Fruit fly (Drosophila melanogaster) whole organism, embryonic: ENCODE measurements around the gene Or22b.

ENCODE experiments used
- C15 ChIP-seq: fragments of 200-800 bp; sonication (Bioruptor generic); IDR thresholded peaks from 3 replicates; pipeline ENCODE4 v1.3.6; 2022; ENCODE audit warnings: missing biosample characterization, missing genetic modification characterization
- CG10462 ChIP-seq: fragments of 200-800 bp; sonication (Bioruptor generic); optimal IDR thresholded peaks from 2 replicates; lab custom pipeline; 2016; ENCODE audit warnings: missing biosample characterization, missing genetic modification characterization
- CG11456 ChIP-seq: fragments of 200-800 bp; sonication (Bioruptor generic); IDR thresholded peaks from 3 replicates; pipeline ENCODE4 v1.3.6; 2022; ENCODE audit warnings: missing biosample characterization, missing genetic modification characterization
- CG12299 ChIP-seq: fragments of 200-800 bp; sonication (Bioruptor generic); optimal IDR thresholded peaks from 2 replicates; lab custom pipeline; 2018; ENCODE audit warnings: missing biosample characterization, mild to moderate bottlenecking, missing genetic modification characterization
- CG13624 ChIP-seq: fragments of 200-800 bp; sonication (Bioruptor generic); optimal IDR thresholded peaks from 2 replicates; lab custom pipeline; 2016; ENCODE audit warnings: missing biosample characterization, missing genetic modification characterization
- CG14860 ChIP-seq: fragments of 200-800 bp; sonication (Bioruptor generic); IDR thresholded peaks from 3 replicates; pipeline ENCODE4 v1.3.6; 2022; ENCODE audit warnings: missing biosample characterization, missing genetic modification characterization; ENCODE audit not compliant: partially characterized antibody
- CG15514 ChIP-seq: fragments of 200-800 bp; sonication (Bioruptor generic); optimal IDR thresholded peaks from 3 replicates; lab custom pipeline; 2017; ENCODE audit warnings: missing biosample characterization, missing genetic modification characterization, mild to moderate bottlenecking, moderate library complexity, missing genetic modification reagents
- CG16863 ChIP-seq: fragments of 200-800 bp; sonication (Bioruptor generic); optimal IDR thresholded peaks from 3 replicates; lab custom pipeline; 2016; ENCODE audit warnings: missing biosample characterization, missing genetic modification characterization
- CG17802 ChIP-seq: fragments of 200-800 bp; sonication (Bioruptor generic); optimal IDR thresholded peaks from 2 replicates; lab custom pipeline; 2018; ENCODE audit warnings: missing biosample characterization, mild to moderate bottlenecking, missing genetic modification characterization, moderate library complexity
- CG32767 ChIP-seq: fragments of 200-800 bp; sonication (Bioruptor generic); IDR thresholded peaks from 2 replicates; pipeline ENCODE4 v1.3.6; 2022; ENCODE audit warnings: missing biosample characterization, missing genetic modification characterization
- CG3281 ChIP-seq: fragments of 200-800 bp; sonication (Bioruptor generic); optimal IDR thresholded peaks from 3 replicates; lab custom pipeline; 2017; ENCODE audit warnings: missing biosample characterization, mild to moderate bottlenecking, missing genetic modification characterization
- CG3407 ChIP-seq: fragments of 200-800 bp; sonication (Bioruptor generic); optimal IDR thresholded peaks from 2 replicates; lab custom pipeline; 2018; ENCODE audit warnings: missing biosample characterization, mild to moderate bottlenecking, missing genetic modification characterization
- CG3726 ChIP-seq: fragments of 200-800 bp; sonication (Bioruptor generic); IDR thresholded peaks from 3 replicates; pipeline ENCODE4, ENCODE4 v1.3.6; 2022; ENCODE audit warnings: missing biosample characterization, missing genetic modification characterization
- CG42726 ChIP-seq: fragments of 200-800 bp; sonication (Bioruptor generic); IDR thresholded peaks from 2 replicates; pipeline ENCODE4 v1.3.6; 2022; ENCODE audit warnings: missing biosample characterization, missing genetic modification characterization; ENCODE audit not compliant: partially characterized antibody
- CG6813 ChIP-seq: fragments of 200-800 bp; sonication (Bioruptor generic); optimal IDR thresholded peaks from 2 replicates; lab custom pipeline; 2017; ENCODE audit warnings: missing biosample characterization, missing genetic modification characterization, mild to moderate bottlenecking, moderate library complexity, missing genetic modification reagents
- CG6854 ChIP-seq: fragments of 200-800 bp; sonication (Bioruptor generic); optimal IDR thresholded peaks from 3 replicates; lab custom pipeline; 2017; ENCODE audit warnings: missing biosample characterization, mild to moderate bottlenecking, missing genetic modification characterization
- CG7745 ChIP-seq: fragments of 200-800 bp; sonication (Bioruptor generic); optimal IDR thresholded peaks from 2 replicates; lab custom pipeline; 2018; ENCODE audit warnings: missing biosample characterization, mild to moderate bottlenecking, missing genetic modification characterization, moderate library complexity
- CG7987 ChIP-seq: fragments of 200-800 bp; sonication (Bioruptor generic); optimal IDR thresholded peaks from 2 replicates; lab custom pipeline; 2018; ENCODE audit warnings: missing biosample characterization, mild to moderate bottlenecking, missing genetic modification characterization, moderate library complexity
- CG8089 ChIP-seq: fragments of 200-800 bp; sonication (Bioruptor generic); optimal IDR thresholded peaks from 3 replicates; lab custom pipeline; 2016; ENCODE audit warnings: missing biosample characterization, missing genetic modification characterization
- CG8359 ChIP-seq: fragments of 200-800 bp; sonication (Bioruptor generic); optimal IDR thresholded peaks from 2 replicates; lab custom pipeline; 2017; ENCODE audit warnings: missing biosample characterization, mild to moderate bottlenecking, missing genetic modification characterization, borderline replicate concordance
- CG8765 ChIP-seq: fragments of 200-800 bp; sonication (Bioruptor generic); IDR thresholded peaks from 2 replicates; pipeline ENCODE4 v1.3.6; 2022; ENCODE audit warnings: missing biosample characterization, missing genetic modification characterization
- CG9817 ChIP-seq: fragments of 200-800 bp; sonication (Bioruptor generic); optimal IDR thresholded peaks from 2 replicates; lab custom pipeline; 2018; ENCODE audit warnings: missing biosample characterization, mild to moderate bottlenecking, missing genetic modification characterization, moderate library complexity
- Dek ChIP-seq: fragments of 200-800 bp; sonication (Bioruptor generic); optimal IDR thresholded peaks from 3 replicates; lab custom pipeline; 2019; ENCODE audit warnings: missing biosample characterization, mild to moderate bottlenecking, missing genetic modification characterization, moderate library complexity
- Dip3 ChIP-seq: fragments of 200-800 bp; sonication (Bioruptor generic); optimal IDR thresholded peaks from 3 replicates; lab custom pipeline; 2016; ENCODE audit warnings: missing biosample characterization, missing genetic modification characterization
- GATAe ChIP-seq: fragments of 200-800 bp; sonication (Bioruptor generic); conservative IDR thresholded peaks from 2 replicates; pipeline ENCODE4 v1.3.6; 2022; ENCODE audit warnings: missing biosample characterization, missing genetic modification characterization
- HLH4C ChIP-seq: fragments of 200-800 bp; sonication (Bioruptor generic); IDR thresholded peaks from 3 replicates; pipeline ENCODE4 v1.3.6; 2022; ENCODE audit warnings: missing biosample characterization, missing genetic modification characterization; ENCODE audit not compliant: partially characterized antibody
- HmgZ ChIP-seq: fragments of 200-800 bp; sonication (Bioruptor generic); optimal IDR thresholded peaks from 2 replicates; lab custom pipeline; 2018; ENCODE audit warnings: missing biosample characterization, mild to moderate bottlenecking, missing genetic modification characterization
- Hr3 ChIP-seq: fragments of 200-800 bp; sonication (Bioruptor generic); optimal IDR thresholded peaks from 3 replicates; lab custom pipeline; 2016; ENCODE audit warnings: missing biosample characterization, missing genetic modification characterization
- Kr ChIP-seq: fragments of 200-800 bp; sonication (Bioruptor generic); optimal IDR thresholded peaks from 2 replicates; lab custom pipeline; 2017; ENCODE audit warnings: missing biosample characterization, mild to moderate bottlenecking, missing genetic modification characterization
- NK7.1 ChIP-seq: fragments of 200-800 bp; sonication (Bioruptor generic); optimal IDR thresholded peaks from 3 replicates; lab custom pipeline; 2016; ENCODE audit warnings: missing biosample characterization, missing genetic modification characterization
- Neu2 ChIP-seq: fragments of 200-800 bp; sonication (Bioruptor generic); optimal IDR thresholded peaks from 3 replicates; lab custom pipeline; 2016; ENCODE audit warnings: missing biosample characterization, missing genetic modification characterization, borderline replicate concordance
- Nf-YA ChIP-seq: fragments of 200-800 bp; sonication (Bioruptor generic); IDR thresholded peaks from 2 replicates; pipeline ENCODE4 v1.3.6; 2022; ENCODE audit warnings: missing biosample characterization, missing genetic modification characterization
- Side ChIP-seq: fragments of 200-800 bp; sonication (Bioruptor generic); optimal IDR thresholded peaks from 2 replicates; lab custom pipeline; 2016; ENCODE audit warnings: missing biosample characterization, missing genetic modification characterization
- abd-A ChIP-seq: fragments of 200-800 bp; sonication (Bioruptor generic); optimal IDR thresholded peaks from 3 replicates; lab custom pipeline; 2019; ENCODE audit warnings: missing biosample characterization, mild to moderate bottlenecking, missing genetic modification characterization, moderate library complexity
- ara ChIP-seq: fragments of 200-800 bp; sonication (Bioruptor generic); IDR thresholded peaks from 2 replicates; pipeline ENCODE4 v1.3.6; 2022; ENCODE audit warnings: missing biosample characterization, missing genetic modification characterization
- bsh ChIP-seq, 2 experiments: fragments of 200-800 bp; sonication (Bioruptor generic); optimal IDR thresholded peaks; 2 replicates each; lab custom pipeline; 2017 to 2018; ENCODE audit warnings: mild to moderate bottlenecking in 2 of 2, missing biosample characterization in 2 of 2, missing genetic modification characterization in 2 of 2, moderate library complexity in 1 of 2
- dimm ChIP-seq: fragments of 200-800 bp; sonication (Bioruptor generic); IDR thresholded peaks from 2 replicates; pipeline ENCODE4 v1.3.6; 2022; ENCODE audit warnings: missing biosample characterization, missing genetic modification characterization
- dpn ChIP-seq, 2 experiments: fragments of 200-800 bp; sonication (Bioruptor generic); optimal IDR thresholded peaks; 3 replicates each; lab custom pipeline; 2016; ENCODE audit warnings: missing biosample characterization in 2 of 2, missing genetic modification characterization in 2 of 2
- ftz-f1 ChIP-seq: fragments of 200-800 bp; sonication (Bioruptor generic); optimal IDR thresholded peaks from 2 replicates; lab custom pipeline; 2016; ENCODE audit warnings: missing biosample characterization, missing genetic modification characterization
- gce ChIP-seq: fragments of 200-800 bp; sonication (Bioruptor generic); IDR thresholded peaks from 3 replicates; pipeline ENCODE4 v1.3.6; 2022; ENCODE audit warnings: missing biosample characterization, missing genetic modification characterization
- mirr ChIP-seq: fragments of 200-800 bp; sonication (Bioruptor generic); optimal IDR thresholded peaks from 3 replicates; lab custom pipeline; 2018; ENCODE audit warnings: missing biosample characterization, mild to moderate bottlenecking, missing genetic modification characterization
- mld ChIP-seq: fragments of 200-800 bp; sonication (Bioruptor generic); IDR thresholded peaks from 3 replicates; pipeline ENCODE4 v1.3.6; 2022; ENCODE audit warnings: missing biosample characterization, missing genetic modification characterization; ENCODE audit not compliant: partially characterized antibody
- psq ChIP-seq: fragments of 200-800 bp; sonication (Bioruptor generic); optimal IDR thresholded peaks from 2 replicates; lab custom pipeline; 2017; ENCODE audit warnings: missing biosample characterization, missing genetic modification characterization
- repo ChIP-seq: fragments of 200-800 bp; sonication (Bioruptor generic); optimal IDR thresholded peaks from 2 replicates; lab custom pipeline; 2016; ENCODE audit warnings: missing biosample characterization, missing genetic modification characterization
- so ChIP-seq: fragments of 200-800 bp; sonication (Bioruptor generic); IDR thresholded peaks from 3 replicates; pipeline ENCODE4 v1.3.6; 2022; ENCODE audit warnings: missing biosample characterization, missing genetic modification characterization
- stwl ChIP-seq: fragments of 200-800 bp; sonication (Bioruptor generic); optimal IDR thresholded peaks from 3 replicates; lab custom pipeline; 2018; ENCODE audit warnings: missing biosample characterization, mild to moderate bottlenecking, missing genetic modification characterization, moderate library complexity
- twi ChIP-seq: fragments of 200-800 bp; optimal IDR thresholded peaks from 2 replicates; lab custom pipeline; 2019; ENCODE audit warnings: missing biosample characterization, mild to moderate bottlenecking, missing genetic modification characterization, moderate library complexity
- unpg ChIP-seq: fragments of 200-800 bp; sonication (Bioruptor generic); optimal IDR thresholded peaks from 3 replicates; lab custom pipeline; 2018; ENCODE audit warnings: missing biosample characterization, mild to moderate bottlenecking, missing genetic modification characterization, moderate library complexity
- z ChIP-seq: fragments of 200-800 bp; sonication (Bioruptor generic); IDR thresholded peaks from 3 replicates; pipeline ENCODE4 v1.3.6; 2022; ENCODE audit warnings: missing biosample characterization, missing genetic modification characterization

Or22b gene

dm6 chr2L:1485975-1486665 is 36.4 kb upstream of the Or22b start (continued):
- TF ChIP-seq Dip3 (GFP tag; lab: Kevin White, UChicago): no peak
- TF ChIP-seq psq: no peak
- TF ChIP-seq Dek (tag; lab: Kevin White, UChicago): no peak
- TF ChIP-seq Neu2: no peak
- TF ChIP-seq bsh (GFP tag; optimal IDR thresholded peaks at IDR 0.05; lab: Kevin White, UChicago): peak in 1 of 2 experiments; percentile 29
- no peak for TF ChIP-seq CG8089 (GFP tag; lab: Kevin White, UChicago)
- no peak for TF ChIP-seq ftz-f1 (GFP tag; lab: Kevin White, UChicago)
- TF ChIP-seq C15 (GFP tag; lab: Robert Waterston, UW): 0 out of 3 replicates have a peak, but pooled peaks have one; percentile 42
- TF ChIP-seq CG16863 (GFP tag; lab: Kevin White, UChicago): no peak
- no peak for TF ChIP-seq CG6854
- TF ChIP-seq repo: no peak
- TF ChIP-seq twi (tag; lab: Kevin White, UChicago): peak; percentile 49
- no peak for TF ChIP-seq z (GFP tag; lab: Robert Waterston, UW)
- TF ChIP-seq mld: no peak
- no peak for TF ChIP-seq CG9817 (tag; lab: Kevin White, UChicago)
- no peak for TF ChIP-seq CG3407 (GFP tag; lab: Kevin White, UChicago)
- no peak for TF ChIP-seq HmgZ (tag; lab: Kevin White, UChicago)
- no peak for TF ChIP-seq mirr (GFP tag; lab: Kevin White, UChicago)
- peak; percentile 35; the same call in 1 of the 3 replicates for TF ChIP-seq so
- no peak for TF ChIP-seq CG3281
- no peak for TF ChIP-seq CG8359 (GFP tag; lab: Kevin White, UChicago)
- TF ChIP-seq CG15514 (GFP tag; lab: Kevin White, UChicago): no peak
- TF ChIP-seq unpg (GFP tag; lab: Kevin White, UChicago): no peak
- peak; percentile 40; the same call in 1 of the 2 replicates for TF ChIP-seq CG8765
- TF ChIP-seq CG6813: no peak
- no peak for TF ChIP-seq Nf-YA (GFP tag; lab: Robert Waterston, UW)
- TF ChIP-seq Side (GFP tag; lab: Kevin White, UChicago): no peak
- TF ChIP-seq CG42726 (GFP tag; lab: Robert Waterston, UW): no peak
- TF ChIP-seq Kr (GFP tag; lab: Kevin White, UChicago): no peak
- TF ChIP-seq CG14860: no peak
- no peak for TF ChIP-seq dpn (GFP tag; optimal IDR thresholded peaks at IDR 0.05; lab: Kevin White, UChicago)
- no peak for TF ChIP-seq Hr3
- TF ChIP-seq HLH4C (GFP tag; lab: Robert Waterston, UW): no peak
- no peak for TF ChIP-seq CG10462
- no peak for TF ChIP-seq CG17802 (tag; lab: Kevin White, UChicago)
- no peak for TF ChIP-seq CG7745
- TF ChIP-seq NK7.1: no peak
- no peak for TF ChIP-seq CG13624
- TF ChIP-seq CG32767 (GFP tag; lab: Robert Waterston, UW): no peak
- 0 out of 3 replicates have a peak, but pooled peaks have one; percentile 47 for TF ChIP-seq CG11456
- no peak for TF ChIP-seq gce (GFP tag; lab: Robert Waterston, UW)
- TF ChIP-seq dimm (GFP tag; lab: Robert Waterston, UW): 0 out of 2 replicates have a peak, but pooled peaks have one; percentile 19
- TF ChIP-seq CG3726 (GFP tag; lab: Robert Waterston, UW): no peak
- no peak for TF ChIP-seq stwl (tag; lab: Kevin White, UChicago)
- TF ChIP-seq abd-A (tag; lab: Kevin White, UChicago): no peak
- TF ChIP-seq GATAe (GFP tag; lab: Robert Waterston, UW): no peak
- peak; percentile 45; the same call in 1 of the 2 replicates for TF ChIP-seq ara (GFP tag; lab: Robert Waterston, UW)
- TF ChIP-seq CG12299 (tag; lab: Kevin White, UChicago): no peak
- no peak for TF ChIP-seq CG7987 (GFP tag; lab: Kevin White, UChicago)
